Worm (Caenorhabditis elegans) whole organism, early embryonic: ENCODE measurements around the gene srv-34.

Experiments
- aly-1 ChIP-seq: sonication (generic microtip); optimal IDR thresholded peaks from 2 replicates; lab custom pipeline; 2016; ENCODE audit warnings: missing genetic modification characterization, missing compliant biosample characterization
- ama-1 ChIP-seq: fragments of 150-350 bp; optimal IDR thresholded peaks from 2 replicates; lab custom pipeline; 2014
- ceh-36 ChIP-seq: sonication (generic microtip); optimal IDR thresholded peaks from 2 replicates; lab custom pipeline; 2016; ENCODE audit warnings: missing genetic modification characterization, inconsistent platforms, missing compliant biosample characterization
- hmg-4 ChIP-seq: fragments of 200-800 bp; sonication (Bioruptor generic); optimal IDR thresholded peaks from 2 replicates; lab custom pipeline; 2018; ENCODE audit warnings: mild to moderate bottlenecking, missing genetic modification characterization, missing compliant biosample characterization
- hnd-1 ChIP-seq: sonication (generic microtip); optimal IDR thresholded peaks from 2 replicates; lab custom pipeline; 2016; ENCODE audit warnings: missing genetic modification characterization, missing compliant biosample characterization
- tbx-37 ChIP-seq: fragments of 200-800 bp; sonication (Bioruptor generic); conservative IDR thresholded peaks from 2 replicates; pipeline ENCODE4 v1.3.6; 2022; ENCODE audit warnings: missing genetic modification reagents, missing genetic modification characterization, missing compliant biosample characterization
- tra-4 ChIP-seq: sonication (generic microtip); optimal IDR thresholded peaks from 2 replicates; lab custom pipeline; 2017; ENCODE audit warnings: missing genetic modification characterization, missing compliant biosample characterization

DNA sequence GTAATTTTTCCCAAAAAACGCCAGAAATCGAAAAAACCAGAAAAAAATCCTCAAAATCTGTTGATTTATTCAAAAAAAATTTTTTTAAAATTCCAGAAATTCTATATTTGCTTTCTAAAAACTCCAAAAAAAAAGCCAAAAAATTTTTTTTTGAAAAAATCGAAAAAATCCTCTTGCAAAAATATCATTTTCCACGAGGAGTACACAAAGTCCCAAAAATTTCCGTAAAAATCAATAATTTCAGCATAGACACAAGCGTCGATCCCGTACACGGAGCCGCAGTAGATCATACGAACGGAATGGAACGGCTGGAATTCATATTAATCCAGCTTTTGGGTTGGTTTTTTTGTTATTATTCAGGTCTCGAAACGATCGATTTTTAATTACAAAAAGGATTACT is 6.4 kb downstream of the srv-34 start:
- TF ChIP-seq tbx-37 (GFP tag; lab: Robert Waterston, UW) (no peak), hnd-1 (tag; lab: Kevin White, UChicago) (no peak), hmg-4 (no peak), ama-1 (no peak), tra-4 (tag; lab: Kevin White, UChicago) (no peak), ceh-36 (tag; lab: Kevin White, UChicago) (no peak), aly-1 (tag; lab: Kevin White, UChicago) (no peak)
